Worm (Caenorhabditis elegans) whole organism, L2 larva: ENCODE results near the gene wdr-83.

Experiments
- C34F6.9 ChIP-seq: fragments of 150-350 bp; optimal IDR thresholded peaks from 2 replicates; lab custom pipeline; 2014; ENCODE audit warnings: missing biosample characterization, missing genetic modification characterization
- F13H6.1 ChIP-seq: sonication (generic microtip); optimal IDR thresholded peaks from 2 replicates; lab custom pipeline; 2016; ENCODE audit warnings: missing genetic modification characterization, missing compliant biosample characterization
- R02D3.7 ChIP-seq: fragments of 150-350 bp; optimal IDR thresholded peaks from 2 replicates; lab custom pipeline; 2014; ENCODE audit warnings: missing biosample characterization, missing genetic modification characterization
- Y55F3AM.14 ChIP-seq: fragments of 200-800 bp; sonication (Bioruptor generic); optimal IDR thresholded peaks from 2 replicates; lab custom pipeline; 2018; ENCODE audit warnings: mild to moderate bottlenecking, missing genetic modification characterization, missing compliant biosample characterization
- ZK546.5 ChIP-seq: sonication (generic microtip); optimal IDR thresholded peaks from 2 replicates; lab custom pipeline; 2017; ENCODE audit warnings: missing biosample characterization, missing genetic modification characterization
- alr-1 ChIP-seq: fragments of 150-350 bp; optimal IDR thresholded peaks from 2 replicates; lab custom pipeline; 2014; ENCODE audit warnings: missing biosample characterization, missing genetic modification characterization
- aly-2 ChIP-seq: fragments of 150-350 bp; optimal IDR thresholded peaks from 2 replicates; lab custom pipeline; 2014; ENCODE audit warnings: missing biosample characterization, missing genetic modification characterization
- ama-1 ChIP-seq: fragments of 150-350 bp; optimal IDR thresholded peaks from 2 replicates; lab custom pipeline; 2018; ENCODE audit warnings: inconsistent platforms
- blmp-1 ChIP-seq: sonication (generic microtip); optimal IDR thresholded peaks from 2 replicates; lab custom pipeline; 2017; ENCODE audit warnings: missing genetic modification characterization, mild to moderate bottlenecking, missing compliant biosample characterization, antibody characterized with exemption, moderate library complexity; ENCODE audit not compliant: insufficient read depth
- ceh-16 ChIP-seq: fragments of 150-350 bp; optimal IDR thresholded peaks from 2 replicates; lab custom pipeline; 2014; ENCODE audit warnings: missing biosample characterization, missing genetic modification characterization
- crh-2 ChIP-seq: sonication (generic microtip); optimal IDR thresholded peaks from 2 replicates; lab custom pipeline; 2017; ENCODE audit warnings: missing biosample characterization, missing genetic modification characterization
- dmd-4 ChIP-seq: sonication (generic microtip); optimal IDR thresholded peaks from 2 replicates; lab custom pipeline; 2017; ENCODE audit warnings: missing biosample characterization, missing genetic modification characterization
- egl-27 ChIP-seq: sonication (generic microtip); optimal IDR thresholded peaks from 3 replicates; lab custom pipeline; 2017; ENCODE audit warnings: missing biosample characterization, missing genetic modification reagents, missing genetic modification characterization
- elt-1 ChIP-seq: fragments of 150-350 bp; optimal IDR thresholded peaks from 2 replicates; lab custom pipeline; 2014; ENCODE audit warnings: missing biosample characterization, missing genetic modification characterization
- fos-1 ChIP-seq: fragments of 150-350 bp; optimal IDR thresholded peaks from 2 replicates; lab custom pipeline; 2014; ENCODE audit warnings: missing biosample characterization, missing genetic modification characterization
- gmeb-1 ChIP-seq: fragments of 150-350 bp; optimal IDR thresholded peaks from 2 replicates; lab custom pipeline; 2014; ENCODE audit warnings: missing biosample characterization, missing genetic modification characterization
- lin-11 ChIP-seq: fragments of 150-350 bp; sonication (generic microtip); optimal IDR thresholded peaks from 2 replicates; lab custom pipeline; 2014; ENCODE audit warnings: missing biosample characterization, missing genetic modification characterization, inconsistent platforms, mixed read lengths
- lin-13 ChIP-seq: fragments of 150-350 bp; optimal IDR thresholded peaks from 2 replicates; lab custom pipeline; 2014; ENCODE audit warnings: missing biosample characterization, missing genetic modification reagents, missing genetic modification characterization
- lin-39 ChIP-seq: fragments of 150-350 bp; optimal IDR thresholded peaks from 2 replicates; lab custom pipeline; 2014; ENCODE audit warnings: missing biosample characterization, missing genetic modification reagents, missing genetic modification characterization
- lsy-2 ChIP-seq, 2 experiments: fragments of 150-350 bp in 1 of 2; sonication (generic microtip) in 1 of 2; optimal IDR thresholded peaks; 2 replicates each; lab custom pipeline; 2014 to 2017; ENCODE audit warnings: missing biosample characterization in 2 of 2, missing genetic modification characterization in 2 of 2
- mab-5 ChIP-seq: fragments of 150-350 bp; optimal IDR thresholded peaks from 2 replicates; lab custom pipeline; 2014; ENCODE audit warnings: missing biosample characterization, missing genetic modification characterization
- mbf-1 ChIP-seq: sonication (generic microtip); optimal IDR thresholded peaks from 2 replicates; lab custom pipeline; 2017; ENCODE audit warnings: missing biosample characterization, missing genetic modification characterization
- mdl-1 ChIP-seq, 2 experiments: fragments of 150-350 bp in 1 of 2; sonication (generic microtip) in 1 of 2; optimal IDR thresholded peaks; 2 replicates each; lab custom pipeline; 2017; ENCODE audit warnings: missing biosample characterization in 2 of 2, missing genetic modification characterization in 2 of 2
- nhr-10 ChIP-seq: sonication (generic microtip); optimal IDR thresholded peaks from 2 replicates; lab custom pipeline; 2017; ENCODE audit warnings: missing biosample characterization, missing genetic modification characterization
- nhr-11 ChIP-seq: fragments of 150-350 bp; optimal IDR thresholded peaks from 2 replicates; lab custom pipeline; 2014; ENCODE audit warnings: missing biosample characterization, missing genetic modification characterization
- nhr-12 ChIP-seq: fragments of 150-350 bp; optimal IDR thresholded peaks from 2 replicates; lab custom pipeline; 2014; ENCODE audit warnings: missing biosample characterization, missing genetic modification characterization
- nhr-129 ChIP-seq: fragments of 150-350 bp; optimal IDR thresholded peaks from 2 replicates; lab custom pipeline; 2014; ENCODE audit warnings: missing biosample characterization, missing genetic modification characterization
- nhr-21 ChIP-seq: fragments of 150-350 bp; optimal IDR thresholded peaks from 2 replicates; lab custom pipeline; 2014; ENCODE audit warnings: missing biosample characterization, missing genetic modification characterization
- nhr-23 ChIP-seq: fragments of 150-350 bp; optimal IDR thresholded peaks from 2 replicates; lab custom pipeline; 2014; ENCODE audit warnings: missing biosample characterization, missing genetic modification reagents, missing genetic modification characterization
- nhr-237 ChIP-seq: fragments of 150-350 bp; optimal IDR thresholded peaks from 2 replicates; lab custom pipeline; 2014; ENCODE audit warnings: missing biosample characterization, missing genetic modification characterization
- nhr-25 ChIP-seq: fragments of 150-350 bp; sonication (generic microtip); optimal IDR thresholded peaks from 3 replicates; lab custom pipeline; 2014; ENCODE audit warnings: missing biosample characterization, missing genetic modification characterization
- nhr-6 ChIP-seq: fragments of 150-350 bp; optimal IDR thresholded peaks from 2 replicates; lab custom pipeline; 2014; ENCODE audit warnings: missing biosample characterization, missing genetic modification characterization
- nhr-77 ChIP-seq: fragments of 150-350 bp; optimal IDR thresholded peaks from 2 replicates; lab custom pipeline; 2014; ENCODE audit warnings: missing biosample characterization, missing genetic modification characterization
- peb-1 ChIP-seq: fragments of 150-350 bp; optimal IDR thresholded peaks from 2 replicates; lab custom pipeline; 2014; ENCODE audit warnings: missing biosample characterization, missing genetic modification characterization
- sem-4 ChIP-seq: fragments of 150-350 bp; optimal IDR thresholded peaks from 2 replicates; lab custom pipeline; 2014; ENCODE audit warnings: missing biosample characterization, missing genetic modification reagents, missing genetic modification characterization
- skn-1 ChIP-seq: sonication (generic microtip); optimal IDR thresholded peaks from 2 replicates; lab custom pipeline; 2017; ENCODE audit warnings: missing biosample characterization, missing genetic modification characterization
- sma-3 ChIP-seq: sonication (generic microtip); optimal IDR thresholded peaks from 2 replicates; lab custom pipeline; 2016; ENCODE audit warnings: missing genetic modification reagents, missing genetic modification characterization, missing compliant biosample characterization
- sma-9 ChIP-seq, 2 experiments: fragments of 150-350 bp in 1 of 2; sonication (generic microtip) in 1 of 2; optimal IDR thresholded peaks; 2 replicates each; lab custom pipeline; 2014 to 2016; ENCODE audit warnings: missing genetic modification characterization in 2 of 2, mild to moderate bottlenecking in 1 of 2, missing biosample characterization in 1 of 2, missing compliant biosample characterization in 1 of 2, missing genetic modification reagents in 1 of 2, moderate library complexity in 1 of 2
- snpc-4 ChIP-seq: fragments of 150-350 bp; optimal IDR thresholded peaks from 2 replicates; lab custom pipeline; 2014; ENCODE audit warnings: missing biosample characterization, missing genetic modification characterization
- unc-39 ChIP-seq: fragments of 150-350 bp; optimal IDR thresholded peaks from 2 replicates; lab custom pipeline; 2014; ENCODE audit warnings: missing biosample characterization, missing genetic modification characterization
- unc-55 ChIP-seq: fragments of 150-350 bp; sonication (generic microtip); optimal IDR thresholded peaks from 3 replicates; lab custom pipeline; 2014; ENCODE audit warnings: missing biosample characterization, missing genetic modification reagents, missing genetic modification characterization
- unc-62 ChIP-seq: fragments of 150-350 bp; optimal IDR thresholded peaks from 2 replicates; lab custom pipeline; 2014; ENCODE audit warnings: missing biosample characterization, missing genetic modification reagents, missing genetic modification characterization
- zag-1 ChIP-seq: fragments of 150-350 bp; optimal IDR thresholded peaks from 2 replicates; lab custom pipeline; 2014; ENCODE audit warnings: missing biosample characterization, missing genetic modification characterization
- ztf-1 ChIP-seq: fragments of 200-800 bp; sonication (Bioruptor generic); conservative IDR thresholded peaks from 2 replicates; pipeline ENCODE4 v1.3.6; 2022; ENCODE audit warnings: missing genetic modification characterization, missing compliant biosample characterization
- ztf-11 ChIP-seq: sonication (generic microtip); optimal IDR thresholded peaks from 2 replicates; lab custom pipeline; 2017; ENCODE audit warnings: missing biosample characterization, missing genetic modification characterization
- ztf-4 ChIP-seq: fragments of 150-350 bp; optimal IDR thresholded peaks from 2 replicates; lab custom pipeline; 2014; ENCODE audit warnings: missing biosample characterization, missing genetic modification characterization

Gene wdr-83

ce11 chrII:5050776-5051175 lies 19.3 kb upstream of the wdr-83 start:
- no peak for TF ChIP-seq nhr-11 (tag; lab: Kevin White, UChicago)
- TF ChIP-seq fos-1 (tag; lab: Kevin White, UChicago) = no peak
- TF ChIP-seq F13H6.1 (tag; lab: Kevin White, UChicago) = no peak
- no peak for TF ChIP-seq aly-2
- no peak for TF ChIP-seq lin-11 (tag; lab: Kevin White, UChicago)
- TF ChIP-seq C34F6.9 (tag; lab: Kevin White, UChicago) = no peak
- TF ChIP-seq egl-27 (tag; lab: Kevin White, UChicago) = no peak
- TF ChIP-seq nhr-23 = no peak
- no peak for TF ChIP-seq sem-4 (tag; lab: Kevin White, UChicago)
- TF ChIP-seq blmp-1 (tag; lab: Kevin White, UChicago) = no peak
- no peak for TF ChIP-seq skn-1 (tag; lab: Kevin White, UChicago)
- TF ChIP-seq lin-13 = no peak
- no peak for TF ChIP-seq mab-5 (tag; lab: Kevin White, UChicago)
- no peak for TF ChIP-seq unc-55 (GFP tag; lab: Kevin White, UChicago)

DNA sequence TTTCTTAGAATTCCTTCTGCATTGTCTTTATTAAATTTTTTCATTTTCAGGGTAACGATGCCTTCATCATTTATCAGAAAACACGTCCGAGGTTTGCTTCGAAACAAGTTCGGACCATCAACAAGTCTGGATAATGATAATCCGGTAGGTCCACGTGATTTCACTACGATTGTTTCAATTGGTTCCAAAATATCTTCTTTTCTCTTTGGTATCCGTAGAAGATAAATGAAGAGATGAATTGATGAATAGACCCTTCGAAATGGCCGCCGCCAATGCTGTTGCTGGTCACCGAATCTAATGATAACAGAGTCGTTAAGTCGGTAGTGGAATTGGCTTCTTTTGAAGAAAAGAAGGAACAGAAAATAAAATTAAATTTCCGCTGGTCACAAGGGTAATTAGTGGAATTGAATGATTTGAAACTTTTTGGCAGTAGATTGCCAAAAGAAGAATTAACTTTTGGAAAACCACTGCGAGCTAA lies 18.4 kb upstream of the wdr-83 start, which contains the start of gene F33G12.6:
Gene F33G12.6, plus strand, starts transcription at position 51 of the 478 bp plus-strand sequence.
- TF ChIP-seq unc-62 (GFP tag; lab: Kevin White, UChicago) = no peak
- no peak for TF ChIP-seq sma-9 (GFP tag; optimal IDR thresholded peaks at IDR 0.05; lab: Kevin White, UChicago)
- TF ChIP-seq sma-9 (tag; optimal IDR thresholded peaks at IDR 0.05; lab: Kevin White, UChicago) = no peak
- TF ChIP-seq nhr-129 (tag; lab: Kevin White, UChicago) = peak; percentile 28
- peak in 1 of 2 experiments; percentile 31 for TF ChIP-seq lsy-2 (tag; optimal IDR thresholded peaks at IDR 0.05; lab: Kevin White, UChicago)
- TF ChIP-seq crh-2 (tag; lab: Kevin White, UChicago) = no peak
- no peak for TF ChIP-seq F13H6.1 (tag; lab: Kevin White, UChicago)
- no peak for TF ChIP-seq ama-1 (lab: Kevin White, UChicago)
- TF ChIP-seq skn-1 (tag; lab: Kevin White, UChicago) = no peak
- TF ChIP-seq peb-1 (tag; lab: Kevin White, UChicago) = no peak
- no peak for TF ChIP-seq nhr-77
- no peak for TF ChIP-seq sem-4 (tag; lab: Kevin White, UChicago)
- no peak for TF ChIP-seq nhr-25 (tag; lab: Kevin White, UChicago)

DNA sequence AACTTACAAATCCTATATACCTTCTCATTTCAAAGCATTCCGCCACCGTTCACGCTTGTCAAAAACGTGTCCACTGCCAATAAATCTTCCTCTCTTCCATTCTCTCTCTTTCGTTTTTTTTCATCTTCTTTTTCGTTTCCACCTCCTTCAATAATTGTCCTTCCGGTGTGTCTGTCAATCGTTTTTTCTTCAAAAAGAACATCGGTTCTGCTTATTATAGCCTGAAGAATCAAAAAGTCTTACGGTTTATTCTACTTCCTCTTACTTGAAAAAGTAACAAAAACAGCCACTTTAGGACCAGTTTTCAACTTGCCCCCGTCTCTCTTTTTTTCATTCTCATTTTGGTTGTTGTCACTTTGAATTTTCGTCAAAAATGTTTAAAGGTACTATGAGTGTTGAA lies 17.7 kb upstream of the wdr-83 start:
- TF ChIP-seq nhr-25 (tag; lab: Kevin White, UChicago) = peak; percentile 84
- TF ChIP-seq ZK546.5 (tag; lab: Kevin White, UChicago) = no peak
- no peak for TF ChIP-seq ztf-11
- TF ChIP-seq snpc-4 (tag; lab: Kevin White, UChicago) = no peak
- no peak for TF ChIP-seq ama-1 (lab: Kevin White, UChicago)
- no peak for TF ChIP-seq mbf-1
- peak; percentile 5 for TF ChIP-seq nhr-129 (tag; lab: Kevin White, UChicago)
- TF ChIP-seq ceh-16 (tag; lab: Kevin White, UChicago) = no peak
- TF ChIP-seq mdl-1 (tag; optimal IDR thresholded peaks at IDR 0.05; lab: Kevin White, UChicago) = no peak
- TF ChIP-seq alr-1 = no peak
- no peak for TF ChIP-seq gmeb-1
- TF ChIP-seq egl-27 (tag; lab: Kevin White, UChicago) = peak; percentile 28
- TF ChIP-seq ztf-1 (GFP tag; lab: Robert Waterston, UW) = no peak
- no peak for TF ChIP-seq fos-1 (tag; lab: Kevin White, UChicago)
- TF ChIP-seq Y55F3AM.14 (GFP tag; lab: Kevin White, UChicago) = no peak
- TF ChIP-seq nhr-10 (tag; lab: Kevin White, UChicago) = no peak
- TF ChIP-seq nhr-77 = no peak
- peak; percentile 62 for TF ChIP-seq mab-5 (tag; lab: Kevin White, UChicago)
- no peak for TF ChIP-seq R02D3.7
- TF ChIP-seq unc-62 (GFP tag; lab: Kevin White, UChicago) = no peak
- TF ChIP-seq nhr-12 = no peak
- peak; percentile 64 for TF ChIP-seq crh-2 (tag; lab: Kevin White, UChicago)
- no peak for TF ChIP-seq lin-39 (tag; lab: Kevin White, UChicago)
- no peak for TF ChIP-seq nhr-11 (tag; lab: Kevin White, UChicago)
- peak; percentile 19 for TF ChIP-seq sma-9 (GFP tag; optimal IDR thresholded peaks at IDR 0.05; lab: Kevin White, UChicago)
- TF ChIP-seq sma-9 (tag; optimal IDR thresholded peaks at IDR 0.05; lab: Kevin White, UChicago) = no peak
- peak in 1 of 2 experiments; percentile 29 for TF ChIP-seq lsy-2 (tag; optimal IDR thresholded peaks at IDR 0.05; lab: Kevin White, UChicago)
- TF ChIP-seq unc-55 (GFP tag; lab: Kevin White, UChicago) = no peak
- TF ChIP-seq unc-39 (tag; lab: Kevin White, UChicago) = no peak
- TF ChIP-seq elt-1 (tag; lab: Kevin White, UChicago) = no peak
- TF ChIP-seq blmp-1 (tag; lab: Kevin White, UChicago) = peak; percentile 22
- no peak for TF ChIP-seq nhr-21 (tag; lab: Kevin White, UChicago)
- no peak for TF ChIP-seq peb-1 (tag; lab: Kevin White, UChicago)
- TF ChIP-seq nhr-6 (tag; lab: Kevin White, UChicago) = peak; percentile 4
- no peak for TF ChIP-seq zag-1 (tag; lab: Kevin White, UChicago)
- peak; percentile 2 for TF ChIP-seq C34F6.9 (tag; lab: Kevin White, UChicago)
- peak; percentile 21 for TF ChIP-seq sma-3 (GFP tag; lab: Kevin White, UChicago)
- TF ChIP-seq aly-2 = no peak
- TF ChIP-seq skn-1 (tag; lab: Kevin White, UChicago) = no peak
- TF ChIP-seq nhr-237 (tag; lab: Kevin White, UChicago) = no peak
- TF ChIP-seq nhr-23 = no peak
- TF ChIP-seq dmd-4 = no peak
- no peak for TF ChIP-seq ztf-4
- peak; percentile 11 for TF ChIP-seq F13H6.1 (tag; lab: Kevin White, UChicago)
